Worm (Caenorhabditis elegans): ENCODE measurements around the gene col-41.

col-41 gene

DNA sequence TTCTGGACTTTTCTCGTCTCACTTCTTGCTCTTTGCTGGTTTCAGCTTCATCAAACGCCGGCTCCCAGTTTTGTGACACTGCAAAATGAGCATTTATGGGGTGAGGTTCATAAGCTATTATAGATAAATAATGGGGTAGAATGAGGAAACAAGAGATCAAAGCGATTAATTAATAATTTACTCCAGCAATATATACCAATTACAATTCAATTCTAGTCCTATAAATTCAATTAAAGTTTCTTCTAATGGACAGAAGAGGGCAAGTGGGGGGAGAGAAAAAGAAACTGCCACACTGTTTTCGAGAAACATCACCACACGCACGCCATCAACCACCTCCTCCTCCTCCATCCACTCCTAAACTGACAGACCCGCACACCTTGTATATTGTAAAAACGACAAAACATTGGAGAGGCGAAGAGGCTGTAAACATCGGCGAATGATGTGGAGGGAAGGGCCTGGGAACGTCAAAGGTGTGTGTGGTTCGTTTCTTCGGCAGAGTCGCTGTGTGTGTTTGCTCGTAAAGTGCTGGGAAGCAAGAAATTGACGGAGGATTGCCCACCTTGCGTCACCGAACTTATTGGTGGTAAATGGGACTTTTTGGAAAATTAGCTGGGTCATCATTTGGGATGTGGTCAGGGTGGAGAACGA, 37.0 kb upstream of the col-41 start, which contains the start of the genes H03A11.13 and famk-1:
TSS of gene H03A11.13 (minus strand) at position 51 of the 648 bp plus-strand sequence.
TSS of gene famk-1 (minus strand) at position 78 of the 648 bp plus-strand sequence.
- TF ChIP-seq ceh-13 (GFP tag; optimal IDR thresholded peaks at IDR 0.05) = no peak
- no peak for TF ChIP-seq ets-7 (tag; optimal IDR thresholded peaks at IDR 0.05)
- TF ChIP-seq F13C5.2 (tag; optimal IDR thresholded peaks at IDR 0.05) = no peak
- no peak for TF ChIP-seq tbx-11 (GFP tag; IDR thresholded peaks at IDR 0.05)
- TF ChIP-seq scrt-1 (GFP tag; IDR thresholded peaks at IDR 0.05) = no peak
- TF ChIP-seq pes-1 (GFP tag; IDR thresholded peaks at IDR 0.05) = no peak
- TF ChIP-seq tbx-37 (GFP tag; conservative IDR thresholded peaks at IDR 0.05) = no peak
- no peak for TF ChIP-seq flt-1 (GFP tag; IDR thresholded peaks at IDR 0.05)
- TF ChIP-seq ceh-36 (tag; optimal IDR thresholded peaks at IDR 0.05) = no peak
- TF ChIP-seq B0310.2 (tag; optimal IDR thresholded peaks at IDR 0.05) = no peak
- no peak for TF ChIP-seq sea-1 (GFP tag; conservative IDR thresholded peaks at IDR 0.05)
- TF ChIP-seq tra-4 (tag; optimal IDR thresholded peaks at IDR 0.05) = no peak
- no peak for TF ChIP-seq hnd-1 (tag; optimal IDR thresholded peaks at IDR 0.05)

DNA sequence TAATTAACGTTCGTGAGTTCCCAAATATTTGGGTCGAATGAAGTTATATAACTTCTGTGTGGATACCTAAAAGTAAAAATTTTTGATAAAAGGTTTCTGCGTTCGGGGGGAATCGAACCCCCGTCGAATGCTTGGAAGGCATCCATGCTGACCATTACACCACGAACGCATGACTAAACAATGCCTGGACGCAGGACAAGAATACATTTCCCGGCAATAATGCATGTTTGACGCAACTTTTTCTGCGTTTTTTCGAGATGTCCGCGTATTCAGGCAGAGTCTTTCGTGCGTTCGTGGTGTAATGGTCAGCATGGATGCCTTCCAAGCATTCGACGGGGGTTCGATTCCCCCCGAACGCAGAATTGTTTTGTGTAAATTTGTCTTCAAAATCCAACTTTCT, 24.4 kb upstream of the col-41 start:
- TF ChIP-seq flt-1 (GFP tag; IDR thresholded peaks at IDR 0.05) (peak; percentile 36; the same call in 1 of the 2 replicates), tbx-37 (GFP tag; conservative IDR thresholded peaks at IDR 0.05) (0 out of 2 replicates have a peak, but pooled peaks have one; percentile 43), ceh-36 (tag; optimal IDR thresholded peaks at IDR 0.05) (no peak), tbx-11 (GFP tag; IDR thresholded peaks at IDR 0.05) (0 out of 2 replicates have a peak, but pooled peaks have one; percentile 55), hnd-1 (tag; optimal IDR thresholded peaks at IDR 0.05) (no peak), sea-1 (GFP tag; conservative IDR thresholded peaks at IDR 0.05) (peak; percentile 70; the same call in 1 of the 2 replicates), pes-1 (GFP tag; IDR thresholded peaks at IDR 0.05) (peak; percentile 70)

DNA sequence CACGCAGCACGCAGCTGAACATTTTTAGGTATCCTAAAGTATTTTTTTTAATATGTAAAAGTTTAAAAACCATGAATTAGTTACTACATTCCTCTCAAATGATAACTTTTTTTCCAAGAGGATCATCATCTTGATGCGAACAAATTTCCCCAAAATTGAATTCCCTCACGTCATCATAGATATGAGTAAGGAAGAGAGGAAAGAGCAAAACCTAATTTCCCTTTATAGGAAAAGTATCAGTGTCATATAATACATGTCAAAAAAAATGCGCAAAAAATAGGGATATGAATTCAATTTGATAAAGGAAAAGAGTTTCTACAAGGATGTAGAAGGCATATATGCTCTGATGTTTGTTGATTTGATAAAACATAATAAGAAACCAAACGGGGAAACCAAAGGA, 23.9 kb upstream of the col-41 start:
- TF ChIP-seq hmg-4 (GFP tag; optimal IDR thresholded peaks at IDR 0.05) (no peak), ama-1 (optimal IDR thresholded peaks at IDR 0.05) (no peak), sea-1 (GFP tag; conservative IDR thresholded peaks at IDR 0.05) (no peak), ceh-36 (tag; optimal IDR thresholded peaks at IDR 0.05) (no peak), tbx-11 (GFP tag; IDR thresholded peaks at IDR 0.05) (no peak), tra-4 (tag; optimal IDR thresholded peaks at IDR 0.05) (no peak)

DNA sequence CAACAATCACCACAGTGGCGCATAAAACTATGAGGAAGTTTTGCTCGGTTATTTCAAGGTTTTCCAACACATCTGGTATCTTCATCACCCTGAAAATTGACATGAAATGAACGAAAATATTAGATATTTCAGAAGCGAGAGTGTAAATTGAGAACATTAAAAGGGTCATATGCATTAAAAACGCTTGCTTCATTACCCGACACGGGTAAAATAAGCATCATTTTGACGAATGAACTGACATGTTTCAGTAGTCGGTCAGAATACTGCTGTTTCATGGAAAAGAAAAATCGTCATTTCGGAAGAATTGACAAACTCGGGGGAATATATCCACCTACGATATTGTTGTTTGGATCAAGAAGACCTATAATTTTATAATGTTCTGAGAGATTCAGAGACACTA, 22.8 kb upstream of the col-41 start, which contains the start of gene snt-7:
TSS of gene snt-7 (minus strand) at position 101 of the 400 bp plus-strand sequence.
- TF ChIP-seq aly-1 (tag; optimal IDR thresholded peaks at IDR 0.05) (no peak), hnd-1 (tag; optimal IDR thresholded peaks at IDR 0.05) (no peak), sea-1 (GFP tag; conservative IDR thresholded peaks at IDR 0.05) (no peak), hmbx-1 (tag; optimal IDR thresholded peaks at IDR 0.05) (no peak), F13C5.2 (tag; optimal IDR thresholded peaks at IDR 0.05) (no peak), ceh-13 (GFP tag; optimal IDR thresholded peaks at IDR 0.05) (no peak), tbx-11 (GFP tag; IDR thresholded peaks at IDR 0.05) (no peak), ceh-36 (tag; optimal IDR thresholded peaks at IDR 0.05) (no peak), tbx-37 (GFP tag; conservative IDR thresholded peaks at IDR 0.05) (no peak), pes-1 (GFP tag; IDR thresholded peaks at IDR 0.05) (no peak), scrt-1 (GFP tag; IDR thresholded peaks at IDR 0.05) (no peak), tra-4 (tag; optimal IDR thresholded peaks at IDR 0.05) (no peak), flt-1 (GFP tag; IDR thresholded peaks at IDR 0.05) (no peak), hmg-4 (GFP tag; optimal IDR thresholded peaks at IDR 0.05) (no peak), B0310.2 (tag; optimal IDR thresholded peaks at IDR 0.05) (no peak), ets-7 (tag; optimal IDR thresholded peaks at IDR 0.05) (no peak), ama-1 (optimal IDR thresholded peaks at IDR 0.05) (no peak)

DNA sequence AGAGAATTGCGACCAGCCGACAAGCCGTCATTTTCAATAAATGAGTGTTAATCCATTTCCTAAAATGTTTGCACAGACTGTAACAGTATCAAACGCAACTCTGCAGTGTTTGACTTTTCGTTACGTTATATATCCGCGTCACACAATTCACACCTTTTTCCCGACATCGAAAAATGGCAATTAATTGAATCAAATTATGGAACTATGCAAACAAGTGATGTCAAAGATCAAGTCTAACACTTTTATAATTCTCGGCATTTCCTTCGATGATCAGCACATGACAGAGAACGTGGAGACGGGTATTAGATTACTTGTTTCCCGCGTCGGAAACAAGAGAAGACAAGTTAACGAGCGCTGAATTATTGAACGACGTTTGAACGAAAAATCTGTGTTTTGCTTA, 18.0 kb upstream of the col-41 start, which contains the start of gene phat-6:
TSS of gene phat-6 (minus strand) at position 101 of the 400 bp plus-strand sequence.
- TF ChIP-seq ets-7 (tag; optimal IDR thresholded peaks at IDR 0.05) (no peak), ama-1 (optimal IDR thresholded peaks at IDR 0.05) (no peak), hmg-4 (GFP tag; optimal IDR thresholded peaks at IDR 0.05) (no peak), ceh-36 (tag; optimal IDR thresholded peaks at IDR 0.05) (no peak), flt-1 (GFP tag; IDR thresholded peaks at IDR 0.05) (no peak), scrt-1 (GFP tag; IDR thresholded peaks at IDR 0.05) (no peak), sea-1 (GFP tag; conservative IDR thresholded peaks at IDR 0.05) (no peak), hnd-1 (tag; optimal IDR thresholded peaks at IDR 0.05) (no peak)

DNA sequence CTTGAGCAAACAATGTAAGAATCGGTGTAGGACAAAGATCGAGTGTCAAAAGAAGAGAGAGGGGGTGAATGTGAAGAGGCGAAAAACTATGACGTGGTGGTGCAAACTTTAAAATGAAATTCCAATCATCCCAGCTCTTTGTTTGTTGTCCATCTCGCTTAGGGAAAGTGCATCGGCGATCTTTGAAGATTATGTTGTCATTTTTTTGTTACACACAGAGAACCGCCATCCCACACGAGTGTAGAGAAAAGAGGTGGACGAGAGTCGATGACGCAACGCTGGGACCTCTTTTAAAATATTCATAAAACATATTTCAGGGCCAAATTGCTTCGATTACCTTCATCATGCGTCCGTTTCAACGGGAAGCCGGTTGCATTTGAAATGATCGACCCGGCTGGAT, 15.1 kb upstream of the col-41 start:
- no peak for TF ChIP-seq ama-1 (optimal IDR thresholded peaks at IDR 0.05)
- no peak for TF ChIP-seq sea-1 (GFP tag; conservative IDR thresholded peaks at IDR 0.05)
- TF ChIP-seq ets-7 (tag; optimal IDR thresholded peaks at IDR 0.05) = no peak
- no peak for TF ChIP-seq F13C5.2 (tag; optimal IDR thresholded peaks at IDR 0.05)
- TF ChIP-seq ceh-36 (tag; optimal IDR thresholded peaks at IDR 0.05) = no peak
- no peak for TF ChIP-seq pes-1 (GFP tag; IDR thresholded peaks at IDR 0.05)

DNA sequence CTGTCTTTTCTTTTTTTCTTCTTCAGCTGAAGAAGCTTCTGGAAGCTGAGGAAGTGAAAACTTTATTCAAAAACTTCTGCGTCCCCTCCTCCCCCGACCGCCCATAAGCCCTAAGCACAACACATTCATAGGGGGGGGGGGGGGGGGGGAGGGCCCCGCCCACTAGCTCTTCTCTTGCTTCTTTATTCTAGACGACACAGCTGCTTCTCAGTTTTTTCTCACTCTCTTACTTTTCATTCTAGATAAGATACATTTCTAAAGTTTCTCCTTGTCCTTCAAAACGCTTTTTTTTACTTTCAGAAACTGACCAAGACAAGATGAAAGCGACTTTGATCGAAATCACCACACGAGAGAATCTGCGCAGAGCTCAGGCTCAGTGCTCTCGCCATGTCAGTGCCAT, 13.5 kb upstream of the col-41 start, which contains the start of gene T10B10.4:
TSS of gene T10B10.4 (plus strand) at position 301 of the 400 bp plus-strand sequence.
- TF ChIP-seq tra-4 (tag; optimal IDR thresholded peaks at IDR 0.05) = no peak
- no peak for TF ChIP-seq pes-1 (GFP tag; IDR thresholded peaks at IDR 0.05)
- no peak for TF ChIP-seq sea-1 (GFP tag; conservative IDR thresholded peaks at IDR 0.05)
- TF ChIP-seq ceh-13 (GFP tag; optimal IDR thresholded peaks at IDR 0.05) = no peak
- TF ChIP-seq aly-1 (tag; optimal IDR thresholded peaks at IDR 0.05) = no peak
- TF ChIP-seq scrt-1 (GFP tag; IDR thresholded peaks at IDR 0.05) = no peak
- TF ChIP-seq ceh-36 (tag; optimal IDR thresholded peaks at IDR 0.05) = no peak
- no peak for TF ChIP-seq tbx-37 (GFP tag; conservative IDR thresholded peaks at IDR 0.05)
- no peak for TF ChIP-seq ets-7 (tag; optimal IDR thresholded peaks at IDR 0.05)
- no peak for TF ChIP-seq hmbx-1 (tag; optimal IDR thresholded peaks at IDR 0.05)
- TF ChIP-seq ama-1 (optimal IDR thresholded peaks at IDR 0.05) = no peak
- no peak for TF ChIP-seq tbx-11 (GFP tag; IDR thresholded peaks at IDR 0.05)
- no peak for TF ChIP-seq flt-1 (GFP tag; IDR thresholded peaks at IDR 0.05)
- TF ChIP-seq B0310.2 (tag; optimal IDR thresholded peaks at IDR 0.05) = no peak
- TF ChIP-seq hmg-4 (GFP tag; optimal IDR thresholded peaks at IDR 0.05) = no peak
- no peak for TF ChIP-seq F13C5.2 (tag; optimal IDR thresholded peaks at IDR 0.05)
- no peak for TF ChIP-seq hnd-1 (tag; optimal IDR thresholded peaks at IDR 0.05)

Measured in whole organism, early embryonic.